Worm (Caenorhabditis elegans) whole organism, early embryonic: Measurements from ENCODE around the gene thn-2.

Source experiments
- B0310.2 ChIP-seq: sonication (generic microtip); optimal IDR thresholded peaks from 2 replicates; lab custom pipeline; 2016; ENCODE audit warnings: mild to moderate bottlenecking, missing genetic modification characterization, missing compliant biosample characterization
- F13C5.2 ChIP-seq: sonication (generic microtip); optimal IDR thresholded peaks from 2 replicates; lab custom pipeline; 2017; ENCODE audit warnings: mild to moderate bottlenecking, missing genetic modification characterization, inconsistent platforms, missing compliant biosample characterization
- aly-1 ChIP-seq: sonication (generic microtip); optimal IDR thresholded peaks from 2 replicates; lab custom pipeline; 2016; ENCODE audit warnings: missing genetic modification characterization, missing compliant biosample characterization
- ama-1 ChIP-seq: fragments of 150-350 bp; optimal IDR thresholded peaks from 2 replicates; lab custom pipeline; 2014
- ceh-13 ChIP-seq: fragments of 200-800 bp; sonication (Bioruptor generic); optimal IDR thresholded peaks from 2 replicates; lab custom pipeline; 2018; ENCODE audit warnings: mild to moderate bottlenecking, missing genetic modification characterization, missing compliant biosample characterization
- ceh-36 ChIP-seq: sonication (generic microtip); optimal IDR thresholded peaks from 2 replicates; lab custom pipeline; 2016; ENCODE audit warnings: missing genetic modification characterization, inconsistent platforms, missing compliant biosample characterization
- ets-7 ChIP-seq: sonication (generic microtip); optimal IDR thresholded peaks from 2 replicates; lab custom pipeline; 2016; ENCODE audit warnings: missing genotype, missing genetic modification characterization, missing compliant biosample characterization
- flt-1 ChIP-seq: fragments of 200-800 bp; sonication (Bioruptor generic); IDR thresholded peaks from 2 replicates; pipeline ENCODE4 v1.3.6; 2022; ENCODE audit warnings: missing genetic modification characterization, missing compliant biosample characterization
- hmbx-1 ChIP-seq: sonication (generic microtip); optimal IDR thresholded peaks from 2 replicates; lab custom pipeline; 2016; ENCODE audit warnings: mild to moderate bottlenecking, missing genetic modification characterization, missing compliant biosample characterization
- hmg-4 ChIP-seq: fragments of 200-800 bp; sonication (Bioruptor generic); optimal IDR thresholded peaks from 2 replicates; lab custom pipeline; 2018; ENCODE audit warnings: mild to moderate bottlenecking, missing genetic modification characterization, missing compliant biosample characterization
- hnd-1 ChIP-seq: sonication (generic microtip); optimal IDR thresholded peaks from 2 replicates; lab custom pipeline; 2016; ENCODE audit warnings: missing genetic modification characterization, missing compliant biosample characterization
- pes-1 ChIP-seq: fragments of 200-800 bp; sonication (Bioruptor generic); IDR thresholded peaks from 2 replicates; pipeline ENCODE4 v1.3.6; 2022; ENCODE audit warnings: missing genetic modification reagents, missing genetic modification characterization, missing compliant biosample characterization
- scrt-1 ChIP-seq: fragments of 200-800 bp; sonication (Bioruptor generic); IDR thresholded peaks from 2 replicates; pipeline ENCODE4 v1.3.6; 2022; ENCODE audit warnings: missing genetic modification characterization, missing compliant biosample characterization
- sea-1 ChIP-seq: fragments of 200-800 bp; sonication (Bioruptor generic); conservative IDR thresholded peaks from 2 replicates; pipeline ENCODE4 v1.3.6; 2022; ENCODE audit warnings: missing genetic modification characterization, missing compliant biosample characterization
- tbx-11 ChIP-seq: fragments of 200-800 bp; sonication (Bioruptor generic); IDR thresholded peaks from 2 replicates; pipeline ENCODE4 v1.3.6; 2022; ENCODE audit warnings: missing genetic modification characterization, missing compliant biosample characterization
- tbx-37 ChIP-seq: fragments of 200-800 bp; sonication (Bioruptor generic); conservative IDR thresholded peaks from 2 replicates; pipeline ENCODE4 v1.3.6; 2022; ENCODE audit warnings: missing genetic modification reagents, missing genetic modification characterization, missing compliant biosample characterization
- tra-4 ChIP-seq: sonication (generic microtip); optimal IDR thresholded peaks from 2 replicates; lab custom pipeline; 2017; ENCODE audit warnings: missing genetic modification characterization, missing compliant biosample characterization

Gene thn-2

DNA sequence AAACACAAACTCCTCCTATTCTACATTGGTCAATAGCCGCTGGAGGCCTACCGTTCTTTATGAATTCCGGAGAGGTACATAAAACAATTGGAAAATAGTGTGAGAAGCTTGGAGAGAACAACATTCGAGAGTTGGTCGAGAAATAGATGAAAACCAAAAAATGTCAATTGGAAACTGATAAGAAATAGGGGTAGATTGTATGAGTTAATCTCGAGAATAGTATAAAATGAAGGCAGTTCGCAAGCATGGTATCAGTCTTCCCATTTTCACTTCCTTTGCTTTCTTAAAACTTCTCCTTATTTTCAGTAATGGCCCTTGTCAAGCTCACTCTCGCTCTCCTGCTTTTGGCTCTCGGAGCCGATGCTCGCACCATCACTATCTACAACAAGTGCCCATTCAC, at the start of gene thn-2:
thn-2 (plus strand) TSS at position 307 of the 400 bp plus-strand sequence.
- no peak for TF ChIP-seq hnd-1 (tag; lab: Kevin White, UChicago)
- no peak for TF ChIP-seq ceh-13 (GFP tag; lab: Kevin White, UChicago)
- no peak for TF ChIP-seq tbx-37
- TF ChIP-seq pes-1 (GFP tag; lab: Robert Waterston, UW) = no peak
- TF ChIP-seq scrt-1 = no peak
- no peak for TF ChIP-seq tra-4 (tag; lab: Kevin White, UChicago)
- no peak for TF ChIP-seq B0310.2
- TF ChIP-seq flt-1 (GFP tag; lab: Robert Waterston, UW) = no peak
- TF ChIP-seq ama-1 = no peak
- no peak for TF ChIP-seq hmg-4 (GFP tag; lab: Kevin White, UChicago)
- TF ChIP-seq F13C5.2 (tag; lab: Kevin White, UChicago) = no peak
- TF ChIP-seq ceh-36 (tag; lab: Kevin White, UChicago) = no peak
- TF ChIP-seq aly-1 (tag; lab: Kevin White, UChicago) = no peak

DNA sequence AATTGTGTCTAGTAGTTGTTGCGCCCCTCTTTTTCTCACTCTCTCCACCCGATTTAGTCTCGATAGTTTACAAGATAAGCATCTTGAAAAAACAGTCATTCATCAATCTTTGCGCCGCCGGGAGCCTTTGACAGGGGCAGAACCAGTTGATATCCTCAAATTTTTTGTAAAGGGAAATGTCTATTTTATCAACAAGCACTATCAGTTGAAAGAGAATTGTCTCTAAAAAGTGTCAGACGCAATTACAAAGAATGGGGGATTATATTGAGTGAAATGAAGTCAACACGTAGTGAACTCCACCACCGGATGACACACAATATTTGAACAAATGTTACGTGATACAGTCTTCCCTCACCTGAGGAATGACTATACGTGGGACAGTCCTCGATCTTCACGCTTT, 48.8 kb upstream of the thn-2 start:
- TF ChIP-seq ama-1 (no peak), tra-4 (tag; lab: Kevin White, UChicago) (no peak), ets-7 (tag; lab: Kevin White, UChicago) (no peak), B0310.2 (no peak), tbx-11 (GFP tag; lab: Robert Waterston, UW) (no peak), ceh-13 (GFP tag; lab: Kevin White, UChicago) (no peak), sea-1 (GFP tag; lab: Robert Waterston, UW) (no peak), hmbx-1 (no peak), hnd-1 (tag; lab: Kevin White, UChicago) (no peak), F13C5.2 (tag; lab: Kevin White, UChicago) (no peak), ceh-36 (tag; lab: Kevin White, UChicago) (no peak), hmg-4 (GFP tag; lab: Kevin White, UChicago) (no peak)

DNA sequence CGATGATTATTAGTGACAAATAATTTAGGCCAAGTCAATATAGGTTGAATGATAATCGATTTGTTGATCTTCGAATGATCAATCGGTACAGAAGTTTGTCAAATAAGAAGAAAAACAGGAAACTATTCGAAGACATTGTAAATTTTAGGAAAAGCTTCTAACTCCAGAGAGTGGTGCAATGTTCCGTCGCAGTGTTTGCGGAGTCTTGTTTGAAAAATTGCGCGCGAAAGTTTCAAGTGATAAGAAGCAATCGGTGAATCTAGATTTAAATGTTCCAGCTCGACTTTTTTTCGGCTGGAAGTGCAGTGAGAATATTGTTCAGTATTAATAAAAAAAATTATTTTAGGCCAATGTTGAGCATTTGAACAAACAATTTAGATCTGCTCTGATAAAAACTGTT, 48.3 kb upstream of the thn-2 start:
- TF ChIP-seq tra-4 (tag; lab: Kevin White, UChicago) = no peak
- TF ChIP-seq tbx-11 (GFP tag; lab: Robert Waterston, UW) = no peak

DNA sequence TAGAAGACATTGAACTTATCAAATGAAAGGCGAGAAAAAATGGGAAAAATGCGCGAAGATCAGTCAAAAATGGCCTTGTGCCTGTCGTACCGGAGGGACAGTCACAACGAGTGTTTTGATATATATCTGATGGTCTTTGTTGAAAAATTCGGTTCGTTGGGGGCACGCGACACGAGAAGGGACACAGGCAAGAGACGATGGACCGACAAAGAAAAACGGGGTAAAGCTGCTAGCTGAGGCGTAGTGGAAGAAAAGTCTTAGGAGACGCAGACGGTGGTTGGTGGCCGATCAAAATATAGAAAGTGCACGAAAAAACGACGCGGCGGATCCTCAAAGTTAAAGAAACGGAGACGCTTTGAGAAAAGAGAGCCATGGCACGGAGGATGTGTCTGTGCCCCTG, 47.7 kb upstream of the thn-2 start:
- TF ChIP-seq tbx-37 = no peak
- TF ChIP-seq ceh-13 (GFP tag; lab: Kevin White, UChicago) = no peak
- no peak for TF ChIP-seq ceh-36 (tag; lab: Kevin White, UChicago)
- no peak for TF ChIP-seq pes-1 (GFP tag; lab: Robert Waterston, UW)
- TF ChIP-seq scrt-1 = no peak
- no peak for TF ChIP-seq hmbx-1
- no peak for TF ChIP-seq F13C5.2 (tag; lab: Kevin White, UChicago)
- no peak for TF ChIP-seq sea-1 (GFP tag; lab: Robert Waterston, UW)
- TF ChIP-seq aly-1 (tag; lab: Kevin White, UChicago) = no peak
- TF ChIP-seq hmg-4 (GFP tag; lab: Kevin White, UChicago) = no peak
- TF ChIP-seq B0310.2 = no peak
- TF ChIP-seq tra-4 (tag; lab: Kevin White, UChicago) = no peak
- TF ChIP-seq ets-7 (tag; lab: Kevin White, UChicago) = no peak
- no peak for TF ChIP-seq tbx-11 (GFP tag; lab: Robert Waterston, UW)
- no peak for TF ChIP-seq ama-1

DNA sequence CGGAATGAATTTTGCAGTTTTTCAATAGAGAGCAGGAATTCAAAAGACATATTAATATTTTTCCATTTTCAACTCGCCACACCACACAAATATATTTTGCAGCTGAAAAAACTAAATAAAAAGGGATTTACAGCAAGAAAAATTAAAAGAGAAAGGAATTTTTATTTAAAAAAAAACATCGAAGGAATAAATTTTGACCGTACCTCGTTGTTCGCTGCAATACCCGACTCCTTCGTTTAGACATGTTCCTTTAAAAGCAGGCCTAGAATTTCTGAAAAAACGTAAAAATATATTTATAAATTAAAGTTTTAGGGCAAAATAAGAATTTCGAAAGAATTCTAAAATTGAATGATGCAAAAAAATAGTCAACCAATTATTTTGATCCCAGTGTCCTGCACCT, 47.2 kb upstream of the thn-2 start, which contains the start of gene F19B6.1:
F19B6.1 (minus strand) TSS at position 278 of the 400 bp plus-strand sequence.
- no peak for TF ChIP-seq aly-1 (tag; lab: Kevin White, UChicago)
- TF ChIP-seq tbx-37 = no peak
- TF ChIP-seq hmg-4 (GFP tag; lab: Kevin White, UChicago) = no peak
- no peak for TF ChIP-seq pes-1 (GFP tag; lab: Robert Waterston, UW)
- no peak for TF ChIP-seq flt-1 (GFP tag; lab: Robert Waterston, UW)
- no peak for TF ChIP-seq B0310.2
- TF ChIP-seq tra-4 (tag; lab: Kevin White, UChicago) = no peak
- no peak for TF ChIP-seq hmbx-1
- TF ChIP-seq scrt-1 = no peak
- no peak for TF ChIP-seq ceh-13 (GFP tag; lab: Kevin White, UChicago)
- TF ChIP-seq ceh-36 (tag; lab: Kevin White, UChicago) = no peak
- no peak for TF ChIP-seq ama-1

DNA sequence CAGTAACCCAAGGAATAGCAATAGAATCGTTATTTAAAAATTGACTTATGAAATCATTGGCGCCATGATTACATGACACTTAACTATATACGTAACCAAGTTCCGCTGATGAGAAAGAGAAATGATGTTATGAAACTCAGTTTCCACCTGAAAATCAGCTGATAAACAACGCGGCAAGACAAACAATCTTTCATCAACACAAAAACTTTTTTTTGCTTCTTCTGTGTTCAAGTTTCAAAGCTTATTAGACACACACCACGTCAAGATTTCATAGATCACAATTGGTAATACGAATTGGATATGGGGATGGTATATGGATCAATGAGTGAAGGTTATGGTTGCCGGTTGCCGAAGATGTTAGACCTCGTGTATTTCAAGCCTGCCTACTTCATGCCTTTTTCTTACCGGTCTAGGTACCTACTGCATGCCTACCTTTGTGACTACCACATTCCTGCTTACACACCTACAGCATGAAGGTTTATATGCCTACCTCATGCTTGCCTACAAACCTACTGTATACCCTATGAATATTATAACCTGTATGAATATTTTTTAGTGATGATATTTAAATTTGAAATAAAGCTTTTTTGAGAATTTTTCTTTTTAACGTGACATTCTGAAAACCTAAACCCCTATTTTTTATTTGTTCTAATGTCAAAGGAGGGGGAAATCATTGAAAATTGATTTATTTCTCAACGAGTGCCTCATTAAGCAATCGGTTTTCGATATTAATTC, 45.9 kb upstream of the thn-2 start, which contains the start of the genes F19B6.10 and wht-5:
F19B6.10 (plus strand) TSS at position 301 of the 735 bp plus-strand sequence.
wht-5 (plus strand) TSS at position 685 of the 735 bp plus-strand sequence.
- TF ChIP-seq ama-1 (no peak), tbx-11 (GFP tag; lab: Robert Waterston, UW) (no peak), flt-1 (GFP tag; lab: Robert Waterston, UW) (no peak), hnd-1 (tag; lab: Kevin White, UChicago) (no peak), ets-7 (tag; lab: Kevin White, UChicago) (no peak), tbx-37 (no peak), B0310.2 (no peak), ceh-36 (tag; lab: Kevin White, UChicago) (no peak), sea-1 (GFP tag; lab: Robert Waterston, UW) (no peak), ceh-13 (GFP tag; lab: Kevin White, UChicago) (no peak), hmbx-1 (no peak), aly-1 (tag; lab: Kevin White, UChicago) (no peak), hmg-4 (GFP tag; lab: Kevin White, UChicago) (no peak), scrt-1 (no peak), F13C5.2 (tag; lab: Kevin White, UChicago) (no peak), tra-4 (tag; lab: Kevin White, UChicago) (no peak)

DNA sequence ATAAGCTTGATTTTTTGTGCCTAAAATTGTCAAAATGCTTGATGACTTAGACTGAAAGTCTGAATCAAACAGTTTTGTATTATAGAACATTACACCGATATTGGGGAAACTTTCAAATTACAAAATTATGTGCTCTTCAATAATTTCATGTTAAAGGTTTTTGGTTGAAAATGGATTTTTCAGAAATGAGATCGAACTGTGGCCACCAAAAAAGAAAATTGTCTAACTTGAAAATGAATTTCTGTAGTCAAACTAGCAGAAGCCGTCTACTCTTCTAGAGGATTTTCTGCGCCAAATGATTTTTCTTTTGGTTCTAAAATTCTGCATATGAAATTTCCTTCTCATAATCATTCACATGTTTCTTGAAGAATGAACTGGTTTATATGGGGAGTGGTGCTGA, 42.1 kb upstream of the thn-2 start:
- no peak for TF ChIP-seq ceh-36 (tag; lab: Kevin White, UChicago)
- TF ChIP-seq aly-1 (tag; lab: Kevin White, UChicago) = no peak
- TF ChIP-seq sea-1 (GFP tag; lab: Robert Waterston, UW) = no peak
- TF ChIP-seq hmbx-1 = no peak
- TF ChIP-seq B0310.2 = no peak
- no peak for TF ChIP-seq F13C5.2 (tag; lab: Kevin White, UChicago)
- no peak for TF ChIP-seq ets-7 (tag; lab: Kevin White, UChicago)
- no peak for TF ChIP-seq tra-4 (tag; lab: Kevin White, UChicago)
